Fruit fly (Drosophila melanogaster) whole organism: Measurements from ENCODE around the gene Acp29AB.

Source experiments
- pan ChIP-seq: fragments of >200 bp; optimal IDR thresholded peaks from 2 replicates; lab custom pipeline; 2017
- psq ChIP-seq: fragments of >200 bp; optimal IDR thresholded peaks from 2 replicates; lab custom pipeline; 2017

DNA sequence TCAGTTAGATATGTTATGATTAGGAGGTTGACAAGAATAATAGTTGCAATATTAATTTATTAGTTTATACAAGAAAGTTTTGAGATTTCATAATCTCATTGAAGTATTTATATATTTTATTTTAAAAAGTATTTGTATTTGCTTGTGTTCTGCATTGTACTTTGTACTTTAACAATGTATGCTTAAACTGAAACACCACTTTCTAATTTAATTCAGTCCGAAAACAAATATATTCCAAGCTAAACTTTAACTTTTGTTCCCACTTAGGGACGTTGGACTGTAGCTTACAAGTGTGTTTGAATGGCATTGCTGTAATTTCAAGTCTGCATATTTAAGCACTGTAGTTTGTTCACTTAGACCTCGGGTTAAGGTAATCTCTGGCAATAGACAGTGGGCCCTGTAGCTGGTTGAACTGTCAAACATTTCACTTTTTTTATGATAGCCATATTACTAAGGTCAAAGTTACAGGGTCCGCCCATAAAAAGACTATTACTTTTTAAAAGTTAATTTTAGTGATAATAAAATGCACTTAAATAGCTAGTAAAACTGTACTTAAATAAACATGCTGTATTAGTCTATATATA lies 21.6 kb downstream of the Acp29AB start:
- no peak for TF ChIP-seq psq (lab: Kevin White, UChicago)
- TF ChIP-seq pan = no peak
